Fruit fly (Drosophila melanogaster) whole organism, adult: Measurements from ENCODE around the gene CG42813.

ENCODE experiments used
- CG1620 ChIP-seq: fragments of 200-800 bp; sonication (Bioruptor generic); optimal IDR thresholded peaks from 2 replicates; lab custom pipeline; 2016; ENCODE audit warnings: missing biosample characterization, missing genetic modification characterization
- CG5204 ChIP-seq: fragments of 200-800 bp; sonication (Bioruptor generic); optimal IDR thresholded peaks from 2 replicates; lab custom pipeline; 2016; ENCODE audit warnings: missing biosample characterization, missing genetic modification characterization
- Clk ChIP-seq: fragments of 200-800 bp; sonication (Bioruptor generic); optimal IDR thresholded peaks from 2 replicates; lab custom pipeline; 2017; ENCODE audit warnings: missing biosample characterization, missing genetic modification characterization
- tj ChIP-seq: fragments of 200-800 bp; sonication (Bioruptor generic); optimal IDR thresholded peaks from 3 replicates; lab custom pipeline; 2017; ENCODE audit warnings: missing biosample characterization, mild to moderate bottlenecking, missing genetic modification characterization, moderate library complexity

DNA sequence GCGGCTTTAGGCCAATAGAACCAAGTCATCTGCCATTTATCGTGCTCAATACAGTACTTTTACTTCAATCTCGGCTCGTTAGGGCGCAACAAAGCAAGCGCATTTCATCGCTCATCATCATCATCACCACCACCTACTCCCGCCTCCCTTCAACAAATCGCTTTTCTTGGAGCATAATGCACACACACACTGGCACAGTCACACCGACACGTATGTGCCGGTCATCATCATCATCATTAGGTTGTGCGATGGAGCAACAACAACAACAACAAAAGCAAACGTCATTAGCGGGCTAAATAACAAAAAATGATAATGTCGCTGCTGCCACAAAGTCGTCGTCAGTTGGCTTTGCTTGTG, 17.0 kb upstream of the CG42813 start:
- TF ChIP-seq tj (GFP tag; lab: Kevin White, UChicago), result peak; percentile 4
- TF ChIP-seq CG5204, result no peak
- no peak for TF ChIP-seq CG1620 (GFP tag; lab: Kevin White, UChicago)
- no peak for TF ChIP-seq Clk
